Worm (Caenorhabditis elegans) whole organism, L3 larva: Measurements from ENCODE around the gene Y116A8C.33.
"Not testable (repeated sequence)": the region's sequence is repeated elsewhere in the genome, so short reads cannot be mapped to it uniquely, and the experiment has no call there.

Experiments
- R02D3.7 ChIP-seq: fragments of 150-350 bp; optimal IDR thresholded peaks from 2 replicates; lab custom pipeline; 2014; ENCODE audit warnings: missing biosample characterization, missing genetic modification characterization
- ama-1 ChIP-seq: fragments of 150-350 bp; optimal IDR thresholded peaks from 2 replicates; lab custom pipeline; 2018
- ceh-28 ChIP-seq: fragments of 150-350 bp; optimal IDR thresholded peaks from 2 replicates; lab custom pipeline; 2014; ENCODE audit warnings: missing biosample characterization, missing genetic modification reagents, missing genetic modification characterization
- ceh-82 ChIP-seq: fragments of 150-350 bp; optimal IDR thresholded peaks from 2 replicates; lab custom pipeline; 2014; ENCODE audit warnings: missing biosample characterization, missing genetic modification characterization
- elt-3 ChIP-seq, 3 experiments: fragments of 150-350 bp in 1 of 3; sonication (generic microtip) in 2 of 3; optimal IDR thresholded peaks; 2 replicates in 2 of 3; 4 replicates in 1 of 3; lab custom pipeline; 2014 to 2017; ENCODE audit warnings: missing biosample characterization in 3 of 3, missing genetic modification characterization in 3 of 3
- fkh-10 ChIP-seq: sonication (generic microtip); optimal IDR thresholded peaks from 2 replicates; lab custom pipeline; 2017; ENCODE audit warnings: missing biosample characterization, missing genetic modification reagents, missing genetic modification characterization
- nfya-1 ChIP-seq: sonication (generic microtip); optimal IDR thresholded peaks from 2 replicates; lab custom pipeline; 2017; ENCODE audit warnings: missing genetic modification characterization, mild to moderate bottlenecking, missing compliant biosample characterization, antibody characterized with exemption, moderate library complexity; ENCODE audit not compliant: insufficient read depth
- nhr-11 ChIP-seq: fragments of 150-350 bp; optimal IDR thresholded peaks from 2 replicates; lab custom pipeline; 2014; ENCODE audit warnings: missing biosample characterization, missing genetic modification characterization
- unc-39 ChIP-seq: sonication (generic microtip); optimal IDR thresholded peaks from 4 replicates; lab custom pipeline; 2017; ENCODE audit warnings: missing biosample characterization, missing genetic modification characterization
- ztf-4 ChIP-seq: fragments of 150-350 bp; optimal IDR thresholded peaks from 2 replicates; lab custom pipeline; 2014; ENCODE audit warnings: missing biosample characterization, missing genetic modification characterization

DNA sequence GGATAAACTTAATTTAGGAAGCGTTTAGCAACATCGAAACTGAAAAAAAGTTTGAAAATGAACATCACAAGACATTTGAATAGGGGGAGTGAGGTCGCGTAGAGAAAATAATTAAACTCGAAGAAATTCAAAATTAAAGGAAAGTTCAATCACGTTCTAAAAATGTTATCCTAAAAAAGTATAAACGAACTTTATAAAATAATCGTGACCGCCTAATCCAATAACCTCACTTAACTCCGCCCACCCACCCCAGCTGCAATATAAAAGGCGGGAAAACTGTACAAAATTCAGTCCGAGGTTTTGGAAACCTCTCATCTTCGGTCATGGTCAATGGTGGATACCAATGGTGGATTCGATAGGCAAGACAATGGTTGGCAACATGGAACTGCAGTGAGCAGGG, 47.0 kb upstream of the Y116A8C.33 start, which contains the start of gene Y116A8C.465:
- TF ChIP-seq elt-3 (tag; optimal IDR thresholded peaks at IDR 0.05; lab: Kevin White, UChicago); ztf-4; fkh-10 (GFP tag; lab: Kevin White, UChicago); R02D3.7 (tag; lab: Kevin White, UChicago); ama-1 (lab: Kevin White, UChicago); ceh-28 (tag; lab: Kevin White, UChicago); nhr-11 (tag; lab: Kevin White, UChicago); nfya-1 (tag; lab: Kevin White, UChicago); unc-39 (tag; lab: Kevin White, UChicago); ceh-82 (tag; lab: Kevin White, UChicago): not testable (repeated sequence)
